Worm (Caenorhabditis elegans): ENCODE measurements around the gene C16A11.7.

DNA sequence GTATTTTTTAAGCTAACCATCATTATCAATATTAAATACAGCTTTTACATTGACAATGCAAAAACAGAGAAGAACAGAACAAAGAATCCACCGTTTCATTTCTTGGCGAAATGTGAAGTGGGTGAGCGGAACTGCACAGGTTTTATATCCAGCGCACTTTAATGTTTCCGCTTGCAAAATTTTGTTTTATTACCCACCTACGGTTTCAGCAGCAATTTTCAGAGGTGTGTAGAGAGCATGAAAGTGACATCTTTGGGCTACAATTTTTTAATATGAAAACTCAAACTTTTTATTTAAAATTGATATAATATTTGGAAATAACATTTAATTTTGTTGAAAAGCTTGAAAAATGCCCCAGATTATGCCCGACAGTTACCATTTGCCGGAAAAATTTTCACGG is 1.9 kb upstream of the C16A11.7 start, which contains the start of gene clec-135:
- no peak for TF ChIP-seq ama-1 (optimal IDR thresholded peaks at IDR 0.05)
- no peak for TF ChIP-seq ceh-19 (GFP tag; optimal IDR thresholded peaks at IDR 0.05)
- no peak for TF ChIP-seq ceh-2 (tag; optimal IDR thresholded peaks at IDR 0.05)

All from whole organism, late embryonic.